Worm (Caenorhabditis elegans): ENCODE data around the gene sri-4.

The sri-4 gene

DNA sequence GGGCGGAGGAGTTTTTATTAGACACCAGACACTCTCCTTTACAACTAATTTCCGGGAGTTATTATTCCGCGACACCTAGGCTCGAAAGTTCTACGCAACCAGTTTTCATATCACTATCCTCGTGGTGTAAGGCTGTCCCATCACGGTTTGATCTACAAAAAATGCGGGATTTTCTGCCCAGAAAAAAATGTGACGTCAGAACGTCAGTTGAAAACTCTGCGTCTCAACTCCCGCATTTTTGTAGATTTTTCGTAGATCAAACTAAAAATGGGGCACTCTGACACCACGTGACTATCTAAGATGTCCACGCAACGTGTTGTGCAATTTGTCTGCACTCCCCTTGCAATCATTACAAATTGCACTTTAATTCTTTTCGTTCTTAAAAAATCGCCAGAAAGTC, 16.6 kb downstream of the sri-4 start, which contains the start of gene str-238:
TSS of gene str-238 (plus strand) at position 301 of the 400 bp plus-strand sequence.
- TF ChIP-seq ttx-3 (tag; optimal IDR thresholded peaks at IDR 0.05) (no peak), hlh-30 (tag; optimal IDR thresholded peaks at IDR 0.05; ENCODE audit: insufficient read depth) (peak; percentile 22)

DNA sequence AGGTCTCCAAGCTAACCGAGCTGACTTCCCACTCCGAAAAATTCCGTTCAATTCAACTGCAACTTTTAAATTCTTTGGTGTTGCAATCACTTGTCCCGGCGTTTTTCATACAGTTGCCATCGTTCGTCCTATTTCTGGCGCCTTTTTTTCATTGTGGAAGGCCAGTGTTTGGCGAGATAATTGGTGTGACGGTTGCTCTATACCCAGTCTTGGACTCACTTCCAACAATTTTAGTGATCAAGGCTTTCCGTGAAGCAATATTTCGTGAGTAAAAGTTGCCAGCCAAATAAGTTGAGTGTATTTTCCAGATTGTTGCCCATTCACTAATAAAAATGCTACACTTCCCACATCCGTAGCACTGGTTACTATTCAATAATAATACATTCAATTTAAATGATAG, 24.1 kb downstream of the sri-4 start:
- no peak for TF ChIP-seq fkh-10 (GFP tag; optimal IDR thresholded peaks at IDR 0.05)
- TF ChIP-seq zip-5 (tag; optimal IDR thresholded peaks at IDR 0.05): no peak
- no peak for TF ChIP-seq F13H6.1 (tag; optimal IDR thresholded peaks at IDR 0.05)
- TF ChIP-seq ceh-19 (GFP tag; optimal IDR thresholded peaks at IDR 0.05): no peak
- TF ChIP-seq ceh-2 (tag; optimal IDR thresholded peaks at IDR 0.05): no peak
- TF ChIP-seq ceh-6 (GFP tag; optimal IDR thresholded peaks at IDR 0.05): no peak
- no peak for TF ChIP-seq dmd-4 (tag; optimal IDR thresholded peaks at IDR 0.05; ENCODE audit: borderline replicate concordance)
- no peak for TF ChIP-seq elt-4 (tag; optimal IDR thresholded peaks at IDR 0.05)
- no peak for TF ChIP-seq pax-1 (tag; optimal IDR thresholded peaks at IDR 0.05)
- no peak for TF ChIP-seq fax-1 (tag; optimal IDR thresholded peaks at IDR 0.05)
- TF ChIP-seq T23F11.4 (GFP tag; optimal IDR thresholded peaks at IDR 0.05): no peak
- TF ChIP-seq pat-9 (tag; optimal IDR thresholded peaks at IDR 0.05): no peak
- TF ChIP-seq mec-3 (tag; optimal IDR thresholded peaks at IDR 0.05; ENCODE audit: borderline replicate concordance): no peak
- no peak for TF ChIP-seq gmeb-2 (tag; optimal IDR thresholded peaks at IDR 0.05)
- no peak for TF ChIP-seq tbx-2 (tag; optimal IDR thresholded peaks at IDR 0.05)
- TF ChIP-seq ceh-22 (tag; optimal IDR thresholded peaks at IDR 0.05): no peak
- no peak for TF ChIP-seq ceh-9 (tag; optimal IDR thresholded peaks at IDR 0.05)

DNA sequence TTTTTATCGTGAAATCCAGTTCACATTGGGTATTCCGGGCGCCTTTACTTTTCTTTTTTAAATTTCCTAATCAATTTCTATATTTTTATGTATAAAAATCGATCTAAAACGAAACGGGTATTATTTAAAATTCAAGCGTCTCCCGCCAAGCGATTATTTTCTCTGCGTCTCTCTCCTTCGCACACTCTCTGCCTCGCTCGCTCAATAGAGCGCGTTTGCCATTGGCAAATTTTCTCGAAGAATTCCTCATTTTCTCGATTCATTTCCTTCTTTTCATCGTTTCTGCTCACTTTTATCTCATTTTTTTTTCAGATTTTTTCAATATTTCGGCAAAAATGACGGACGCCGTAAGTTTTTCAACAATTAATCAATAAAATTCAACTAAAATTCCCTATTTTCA, 25.1 kb downstream of the sri-4 start, which contains the start of gene sti-1:
TSS of gene sti-1 (plus strand) at position 263 of the 400 bp plus-strand sequence.
- no peak for TF ChIP-seq sox-4 (tag; optimal IDR thresholded peaks at IDR 0.05)
- TF ChIP-seq ama-1 (optimal IDR thresholded peaks at IDR 0.05): no peak
- no peak for TF ChIP-seq hlh-8 (tag; optimal IDR thresholded peaks at IDR 0.05)
- TF ChIP-seq pha-2 (tag; optimal IDR thresholded peaks at IDR 0.05): no peak
- no peak for TF ChIP-seq pat-9 (tag; optimal IDR thresholded peaks at IDR 0.05)
- TF ChIP-seq ceh-2 (tag; optimal IDR thresholded peaks at IDR 0.05): no peak
- no peak for TF ChIP-seq F13H6.1 (tag; optimal IDR thresholded peaks at IDR 0.05)
- no peak for TF ChIP-seq pha-4 (tag; optimal IDR thresholded peaks at IDR 0.05)
- TF ChIP-seq unc-3 (GFP tag; conservative IDR thresholded peaks at IDR 0.05): no peak
- TF ChIP-seq unc-3 (tag; optimal IDR thresholded peaks at IDR 0.05): no peak
- TF ChIP-seq rnt-1 (tag; optimal IDR thresholded peaks at IDR 0.05): no peak
- TF ChIP-seq lim-6 (tag; optimal IDR thresholded peaks at IDR 0.05): no peak
- TF ChIP-seq fkh-10 (GFP tag; optimal IDR thresholded peaks at IDR 0.05): no peak
- TF ChIP-seq T23F11.4 (GFP tag; optimal IDR thresholded peaks at IDR 0.05): no peak
- TF ChIP-seq ref-2 (tag; optimal IDR thresholded peaks at IDR 0.05): no peak
- no peak for TF ChIP-seq dmd-4 (tag; optimal IDR thresholded peaks at IDR 0.05; ENCODE audit: borderline replicate concordance)
- TF ChIP-seq dve-1 (tag; optimal IDR thresholded peaks at IDR 0.05): peak; percentile 36
- TF ChIP-seq ceh-14 (tag; optimal IDR thresholded peaks at IDR 0.05): no peak
- TF ChIP-seq hlh-15 (tag; optimal IDR thresholded peaks at IDR 0.05): no peak
- TF ChIP-seq nhr-232 (tag; optimal IDR thresholded peaks at IDR 0.05): no peak
- no peak for TF ChIP-seq ceh-30 (tag; optimal IDR thresholded peaks at IDR 0.05)
- no peak for TF ChIP-seq tbx-2 (tag; optimal IDR thresholded peaks at IDR 0.05)
- TF ChIP-seq pax-1 (tag; optimal IDR thresholded peaks at IDR 0.05): peak; percentile 24
- TF ChIP-seq ttx-3 (tag; optimal IDR thresholded peaks at IDR 0.05): no peak
- no peak for TF ChIP-seq ceh-24 (tag; optimal IDR thresholded peaks at IDR 0.05)
- no peak for TF ChIP-seq ahr-1 (tag; optimal IDR thresholded peaks at IDR 0.05)
- TF ChIP-seq sox-2 (GFP tag; IDR thresholded peaks at IDR 0.05): no peak
- no peak for TF ChIP-seq pag-3 (tag; optimal IDR thresholded peaks at IDR 0.05; ENCODE audit: borderline replicate concordance)
- TF ChIP-seq elt-2 (tag; optimal IDR thresholded peaks at IDR 0.05): peak; percentile 44
- TF ChIP-seq ztf-16 (tag; optimal IDR thresholded peaks at IDR 0.05): no peak
- no peak for TF ChIP-seq K09A11.1 (tag; optimal IDR thresholded peaks at IDR 0.05; ENCODE audit: insufficient read depth)
- TF ChIP-seq pqm-1 (tag; optimal IDR thresholded peaks at IDR 0.05): no peak
- TF ChIP-seq Y22D7AL.16 (tag; optimal IDR thresholded peaks at IDR 0.05): no peak
- TF ChIP-seq fkh-6 (tag; optimal IDR thresholded peaks at IDR 0.05): no peak
- no peak for TF ChIP-seq ceh-9 (tag; optimal IDR thresholded peaks at IDR 0.05)
- TF ChIP-seq ceh-31 (tag; optimal IDR thresholded peaks at IDR 0.05): peak; percentile 61
- TF ChIP-seq lin-11 (tag; optimal IDR thresholded peaks at IDR 0.05): no peak
- TF ChIP-seq fax-1 (tag; optimal IDR thresholded peaks at IDR 0.05): no peak
- no peak for TF ChIP-seq syd-9 (tag; optimal IDR thresholded peaks at IDR 0.05)
- no peak for TF ChIP-seq ceh-45 (GFP tag; IDR thresholded peaks at IDR 0.05)
- no peak for TF ChIP-seq K02D7.2 (tag; optimal IDR thresholded peaks at IDR 0.05)
